Comparison of ENCODE assay signal across 5 fruit fly cellular contexts in the genomic region with DNA sequence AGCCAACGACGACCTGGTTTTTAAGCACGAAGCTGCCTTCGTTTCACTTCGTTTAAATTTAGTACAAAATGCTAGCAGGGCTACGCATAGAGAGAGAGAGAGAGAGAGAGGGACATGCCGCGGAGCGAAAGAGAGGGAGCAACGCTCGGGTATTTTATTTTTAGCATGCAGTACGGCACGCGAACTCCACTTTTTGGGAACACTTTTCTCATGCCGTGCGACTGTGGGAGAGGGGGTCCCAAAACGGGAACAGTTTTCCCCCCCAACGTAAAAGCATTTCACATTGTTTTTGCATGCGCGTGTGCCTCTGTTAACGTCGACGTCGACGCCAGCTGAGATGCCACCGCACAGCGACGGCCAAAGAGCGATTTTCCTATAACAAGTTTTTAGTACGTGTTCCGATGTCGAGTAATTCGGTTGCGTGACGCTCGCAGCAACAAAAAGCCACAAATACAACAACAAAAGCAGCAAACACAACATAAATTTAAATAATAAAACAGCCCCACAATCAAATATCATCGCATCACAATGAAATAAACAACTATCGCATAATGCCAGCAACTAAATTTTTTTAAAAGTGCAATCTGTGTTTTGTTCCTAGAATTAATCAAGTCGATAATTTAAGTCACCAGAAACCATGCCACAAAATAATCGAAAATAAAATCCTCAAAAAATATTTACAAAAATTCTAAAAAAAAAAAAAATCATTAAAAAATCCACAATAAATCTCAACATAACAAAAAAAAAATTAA.
TF ChIP-seq lines count a peak whose summit lies in the region.

No protein-coding gene starts in this region.

- no peak for TF ChIP-seq CTCF in whole organism, embryonic (GFP tag; optimal IDR thresholded peaks at IDR 0.05; lab: Kevin White, UChicago)

TF ChIP-seq in whole organism, adult, 20 proteins besides CTCF, POLR2A, EP300 and RAD21:
- TF ChIP-seq Mnt (GFP tag; optimal IDR thresholded peaks at IDR 0.05; lab: Kevin White, UChicago) (no peak), pad (GFP tag; optimal IDR thresholded peaks at IDR 0.05; lab: Kevin White, UChicago) (peak; percentile 1), ovo (GFP tag; optimal IDR thresholded peaks at IDR 0.05; lab: Kevin White, UChicago) (no peak)
TF ChIP-seq in whole organism, adult: peak in this region for 1.

TF ChIP-seq in whole organism, embryonic, 481 proteins besides CTCF, POLR2A, EP300 and RAD21 (continues in another document):
- TF ChIP-seq CG3281 (GFP tag; optimal IDR thresholded peaks at IDR 0.05; lab: Kevin White, UChicago) (no peak), Meics (GFP tag; optimal IDR thresholded peaks at IDR 0.05; lab: Kevin White, UChicago) (no peak), Mad (GFP tag; optimal IDR thresholded peaks at IDR 0.05; lab: Kevin White, UChicago) (no peak), Doc3 (GFP tag; IDR thresholded peaks at IDR 0.05; lab: Robert Waterston, UW; ENCODE audit: partially characterized antibody) (no peak), sd (tag; optimal IDR thresholded peaks at IDR 0.05; lab: Kevin White, UChicago) (peak; percentile 39), cas (GFP tag; IDR thresholded peaks at IDR 0.05; lab: Robert Waterston, UW) (no peak), CG13287 (GFP tag; IDR thresholded peaks at IDR 0.05; lab: Robert Waterston, UW; ENCODE audit: partially characterized antibody) (0 out of 2 replicates have a peak, but pooled peaks have one; percentile 13), chinmo (GFP tag; IDR thresholded peaks at IDR 0.05; lab: Robert Waterston, UW; ENCODE audit: partially characterized antibody) (0 out of 4 replicates have a peak, but pooled peaks have one; percentile 50), tup (GFP tag; optimal IDR thresholded peaks at IDR 0.05; lab: Kevin White, UChicago) (no peak), jing (GFP tag; optimal IDR thresholded peaks at IDR 0.05; lab: Kevin White, UChicago) (no peak), CG8944 (GFP tag; optimal IDR thresholded peaks at IDR 0.05; lab: Kevin White, UChicago) (no peak), crc (GFP tag; optimal IDR thresholded peaks at IDR 0.05; lab: Kevin White, UChicago) (no peak), gsb-n (tag; optimal IDR thresholded peaks at IDR 0.05; lab: Kevin White, UChicago) (no peak), CG30403 (GFP tag; optimal IDR thresholded peaks at IDR 0.05; lab: Kevin White, UChicago) (no peak), pita (GFP tag; optimal IDR thresholded peaks at IDR 0.05; lab: Kevin White, UChicago) (no peak), CG33213 (GFP tag; optimal IDR thresholded peaks at IDR 0.05; lab: Kevin White, UChicago) (no peak), sima (GFP tag; optimal IDR thresholded peaks at IDR 0.05; lab: Kevin White, UChicago) (no peak), crol (GFP tag; IDR thresholded peaks at IDR 0.05; lab: Robert Waterston, UW) (peak; percentile 83), CG9817 (tag; optimal IDR thresholded peaks at IDR 0.05; lab: Kevin White, UChicago) (no peak)

TF ChIP-seq in whole organism, prepupa, 60 proteins besides CTCF, POLR2A, EP300 and RAD21 (continues in another document):
- TF ChIP-seq OdsH (GFP tag; optimal IDR thresholded peaks at IDR 0.05; lab: Kevin White, UChicago) (no peak), fkh (GFP tag; optimal IDR thresholded peaks at IDR 0.05; lab: Kevin White, UChicago) (no peak), CG8119 (GFP tag; IDR thresholded peaks at IDR 0.05; lab: Robert Waterston, UW) (peak; percentile 29; the same call in 1 of the 3 replicates), vri (GFP tag; optimal IDR thresholded peaks at IDR 0.05; lab: Kevin White, UChicago) (no peak), pdm3 (GFP tag; optimal IDR thresholded peaks at IDR 0.05; lab: Kevin White, UChicago) (no peak), ss (GFP tag; optimal IDR thresholded peaks at IDR 0.05; lab: Kevin White, UChicago) (peak; percentile 51 to 79), Hr38 (GFP tag; optimal IDR thresholded peaks at IDR 0.05; lab: Kevin White, UChicago) (no peak), Eip78C (GFP tag; lab: Kevin White, UChicago) (peak; percentile 59), CG6854 (GFP tag; optimal IDR thresholded peaks at IDR 0.05; lab: Kevin White, UChicago) (peak; percentile 100), CG31627 (GFP tag; optimal IDR thresholded peaks at IDR 0.05; lab: Kevin White, UChicago) (no peak), Smox (GFP tag; optimal IDR thresholded peaks at IDR 0.05; lab: Kevin White, UChicago) (no peak), CG3919 (GFP tag; optimal IDR thresholded peaks at IDR 0.05; lab: Kevin White, UChicago) (no peak), CG7368 (GFP tag; optimal IDR thresholded peaks at IDR 0.05; lab: Kevin White, UChicago) (no peak), cyc (GFP tag; optimal IDR thresholded peaks at IDR 0.05; lab: Kevin White, UChicago) (no peak), CG3032 (tag; optimal IDR thresholded peaks at IDR 0.05; lab: Kevin White, UChicago) (no peak), fd59A (GFP tag; optimal IDR thresholded peaks at IDR 0.05; lab: Kevin White, UChicago) (no peak), CG34406 (GFP tag; optimal IDR thresholded peaks at IDR 0.05; lab: Kevin White, UChicago) (no peak), CG6163 (GFP tag; IDR thresholded peaks at IDR 0.05; lab: Robert Waterston, UW) (no peak), Gug (GFP tag; IDR thresholded peaks at IDR 0.05; lab: Robert Waterston, UW) (no peak), Eip75B (GFP tag; optimal IDR thresholded peaks at IDR 0.05; lab: Kevin White, UChicago) (no peak), CG4318 (GFP tag; optimal IDR thresholded peaks at IDR 0.05; lab: Kevin White, UChicago) (no peak)

TF ChIP-seq in whole organism, pupa, 21 proteins besides CTCF, POLR2A, EP300 and RAD21:
- TF ChIP-seq Ets98B (GFP tag; IDR thresholded peaks at IDR 0.05; lab: Robert Waterston, UW), result peak; percentile 16; the same call in 1 of the 2 replicates
- TF ChIP-seq CG14655 (GFP tag; optimal IDR thresholded peaks at IDR 0.05; lab: Kevin White, UChicago), result no peak
- TF ChIP-seq CG32121 (GFP tag; IDR thresholded peaks at IDR 0.05; lab: Robert Waterston, UW), result peak; percentile 13; the same call in 1 of the 2 replicates
- no peak for TF ChIP-seq CG34367 (tag; optimal IDR thresholded peaks at IDR 0.05; lab: Kevin White, UChicago)
- peak; percentile 40 for TF ChIP-seq EcR (GFP tag; optimal IDR thresholded peaks at IDR 0.05; lab: Kevin White, UChicago)
- TF ChIP-seq CG4496 (GFP tag; IDR thresholded peaks at IDR 0.05; lab: Robert Waterston, UW), result peak; percentile 73; the same call in 2 of the 3 replicates
- no peak for TF ChIP-seq Pif1B (GFP tag; optimal IDR thresholded peaks at IDR 0.05; lab: Kevin White, UChicago)
- TF ChIP-seq D1 (tag; optimal IDR thresholded peaks at IDR 0.05; lab: Kevin White, UChicago), result peak; percentile 63

TF ChIP-seq in whole organism, wandering third instar larva, 38 proteins besides CTCF, POLR2A, EP300 and RAD21:
- TF ChIP-seq h (GFP tag; optimal IDR thresholded peaks at IDR 0.05; lab: Kevin White, UChicago) (peak; percentile 11), psq (GFP tag; optimal IDR thresholded peaks at IDR 0.05; lab: Kevin White, UChicago) (no peak)
